Worm (Caenorhabditis elegans): ENCODE results near the gene plr-1.

DNA sequence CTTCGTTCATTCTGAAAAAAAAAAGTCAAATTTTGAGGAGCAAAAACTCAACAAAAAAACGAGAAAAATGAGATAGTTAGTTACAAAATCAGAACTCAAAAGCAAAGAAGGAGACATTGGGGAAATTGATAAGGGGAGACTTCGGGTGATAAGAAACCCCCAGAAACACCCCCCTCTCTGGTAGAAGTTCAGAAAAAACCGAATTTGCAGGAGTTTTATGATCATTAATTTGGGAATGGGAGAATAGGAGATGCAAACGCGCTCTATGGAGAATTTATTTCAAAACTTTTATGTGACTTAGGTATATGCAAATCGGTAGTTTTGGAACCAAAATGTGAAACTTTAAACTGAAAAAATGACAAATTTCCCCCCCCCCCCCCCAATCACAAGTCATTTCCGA, 14.1 kb upstream of the plr-1 start, which contains the start of gene sbp-1:
- TF ChIP-seq F49E8.2 (tag; optimal IDR thresholded peaks at IDR 0.05; ENCODE audit: insufficient read depth) (no peak), F10E7.11 (tag; optimal IDR thresholded peaks at IDR 0.05) (no peak), repo-1 (tag; optimal IDR thresholded peaks at IDR 0.05) (no peak), D2030.7 (GFP tag; IDR thresholded peaks at IDR 0.05) (no peak), akir-1 (GFP tag; optimal IDR thresholded peaks at IDR 0.05) (no peak), mel-28 (tag; optimal IDR thresholded peaks at IDR 0.05; ENCODE audit: borderline replicate concordance) (no peak), ztf-6 (GFP tag; IDR thresholded peaks at IDR 0.05) (no peak)

Data from whole organism, young adult.